Fruit fly (Drosophila melanogaster): Measurements from ENCODE around the gene CG8915.

Gene CG8915

dm6 chrX:17293385-17293784, 48.6 kb upstream of the CG8915 start (continued):
- peak in 1 of 2 experiments; percentile 45 for TF ChIP-seq Hr51 (GFP tag; optimal IDR thresholded peaks at IDR 0.05)
- no peak for TF ChIP-seq Hand (GFP tag; optimal IDR thresholded peaks at IDR 0.05)
- no peak for TF ChIP-seq CG12071 (GFP tag; optimal IDR thresholded peaks at IDR 0.05)
- TF ChIP-seq CG8290 (GFP tag; optimal IDR thresholded peaks at IDR 0.05): no peak
- no peak for TF ChIP-seq CG8290 (tag; optimal IDR thresholded peaks at IDR 0.05)
- 0 out of 3 replicates have a peak, but pooled peaks have one; percentile 25 for TF ChIP-seq Aef1 (GFP tag; IDR thresholded peaks at IDR 0.05)
- TF ChIP-seq seq (GFP tag; IDR thresholded peaks at IDR 0.05): no peak
- TF ChIP-seq CG8924 (tag; optimal IDR thresholded peaks at IDR 0.05): peak; percentile 48
- TF ChIP-seq cg (GFP tag; optimal IDR thresholded peaks at IDR 0.05): no peak
- no peak for TF ChIP-seq her (GFP tag; optimal IDR thresholded peaks at IDR 0.05)
- TF ChIP-seq Sox102F (GFP tag; optimal IDR thresholded peaks at IDR 0.05): peak; percentile 56
- 0 out of 2 replicates have a peak, but pooled peaks have one; percentile 25 for TF ChIP-seq CG10321 (GFP tag; IDR thresholded peaks at IDR 0.05)
- no peak for TF ChIP-seq CG31224 (GFP tag; IDR thresholded peaks at IDR 0.05)
- peak; percentile 51 for TF ChIP-seq CG12391 (tag; optimal IDR thresholded peaks at IDR 0.05)
- TF ChIP-seq Sin3A (optimal IDR thresholded peaks at IDR 0.05): no peak
- TF ChIP-seq Antp (GFP tag; optimal IDR thresholded peaks at IDR 0.05): no peak
- TF ChIP-seq vfl (GFP tag; optimal IDR thresholded peaks at IDR 0.05): no peak
- no peak for TF ChIP-seq tna (GFP tag; IDR thresholded peaks at IDR 0.05; ENCODE audit: partially characterized antibody)
- no peak for TF ChIP-seq tx (GFP tag; optimal IDR thresholded peaks at IDR 0.05)
- TF ChIP-seq ac (GFP tag; optimal IDR thresholded peaks at IDR 0.05): no peak
- no peak for TF ChIP-seq CG13287 (GFP tag; IDR thresholded peaks at IDR 0.05; ENCODE audit: partially characterized antibody)
- no peak for TF ChIP-seq Mad (GFP tag; optimal IDR thresholded peaks at IDR 0.05)
- no peak for TF ChIP-seq CG8359 (GFP tag; optimal IDR thresholded peaks at IDR 0.05; ENCODE audit: borderline replicate concordance)
- no peak for TF ChIP-seq zfh2 (GFP tag; optimal IDR thresholded peaks at IDR 0.05)
- no peak for TF ChIP-seq grn (GFP tag; optimal IDR thresholded peaks at IDR 0.05)
- TF ChIP-seq gce (GFP tag; IDR thresholded peaks at IDR 0.05): no peak
- TF ChIP-seq CG9437 (GFP tag; optimal IDR thresholded peaks at IDR 0.05): peak; percentile 20
- no peak for TF ChIP-seq gcm2 (GFP tag; optimal IDR thresholded peaks at IDR 0.05)
- no peak for TF ChIP-seq bigmax (GFP tag; optimal IDR thresholded peaks at IDR 0.05)
- no peak for TF ChIP-seq ham (GFP tag; IDR thresholded peaks at IDR 0.05)
- no peak for TF ChIP-seq NK7.1 (GFP tag; optimal IDR thresholded peaks at IDR 0.05)
- TF ChIP-seq CG16863 (GFP tag; optimal IDR thresholded peaks at IDR 0.05): no peak
- no peak for TF ChIP-seq usp (GFP tag; optimal IDR thresholded peaks at IDR 0.05)
- no peak for TF ChIP-seq Rx (GFP tag; IDR thresholded peaks at IDR 0.05)
- TF ChIP-seq MTF-1 (GFP tag; optimal IDR thresholded peaks at IDR 0.05; ENCODE audit: borderline replicate concordance): no peak
- TF ChIP-seq Mrtf (GFP tag; IDR thresholded peaks at IDR 0.05): no peak; the same call in 2 of the 3 replicates
- TF ChIP-seq sob (GFP tag; IDR thresholded peaks at IDR 0.05): peak; percentile 39; the same call in 1 of the 2 replicates
- no peak for TF ChIP-seq CG4282 (GFP tag; optimal IDR thresholded peaks at IDR 0.05)
- TF ChIP-seq CG8388 (GFP tag; optimal IDR thresholded peaks at IDR 0.05): peak; percentile 28
- no peak for TF ChIP-seq maf-S (GFP tag; optimal IDR thresholded peaks at IDR 0.05)
- TF ChIP-seq chm (GFP tag; IDR thresholded peaks at IDR 0.05): no peak
- TF ChIP-seq Deaf1 (tag; optimal IDR thresholded peaks at IDR 0.05): peak; percentile 21
- no peak for TF ChIP-seq CG33213 (GFP tag; optimal IDR thresholded peaks at IDR 0.05)
- TF ChIP-seq Spps (tag; optimal IDR thresholded peaks at IDR 0.05): no peak
- TF ChIP-seq Dek (tag; optimal IDR thresholded peaks at IDR 0.05): no peak
- TF ChIP-seq CG14014 (GFP tag; IDR thresholded peaks at IDR 0.05): 0 out of 2 replicates have a peak, but pooled peaks have one; percentile 32
- peak; percentile 39; the same call in 1 of the 2 replicates for TF ChIP-seq ap (GFP tag; IDR thresholded peaks at IDR 0.05)
- no peak for TF ChIP-seq Hmx (GFP tag; optimal IDR thresholded peaks at IDR 0.05)
- no peak for TF ChIP-seq ash1 (GFP tag; optimal IDR thresholded peaks at IDR 0.05)
- TF ChIP-seq CG11696 (GFP tag; IDR thresholded peaks at IDR 0.05): 0 out of 2 replicates have a peak, but pooled peaks have one; percentile 24
- peak; percentile 11 for TF ChIP-seq CG18476 (GFP tag; optimal IDR thresholded peaks at IDR 0.05)
- TF ChIP-seq CG9797 (GFP tag; optimal IDR thresholded peaks at IDR 0.05): no peak
